Fruit fly (Drosophila melanogaster): ENCODE measurements around the gene CG4686.

Gene CG4686

DNA sequence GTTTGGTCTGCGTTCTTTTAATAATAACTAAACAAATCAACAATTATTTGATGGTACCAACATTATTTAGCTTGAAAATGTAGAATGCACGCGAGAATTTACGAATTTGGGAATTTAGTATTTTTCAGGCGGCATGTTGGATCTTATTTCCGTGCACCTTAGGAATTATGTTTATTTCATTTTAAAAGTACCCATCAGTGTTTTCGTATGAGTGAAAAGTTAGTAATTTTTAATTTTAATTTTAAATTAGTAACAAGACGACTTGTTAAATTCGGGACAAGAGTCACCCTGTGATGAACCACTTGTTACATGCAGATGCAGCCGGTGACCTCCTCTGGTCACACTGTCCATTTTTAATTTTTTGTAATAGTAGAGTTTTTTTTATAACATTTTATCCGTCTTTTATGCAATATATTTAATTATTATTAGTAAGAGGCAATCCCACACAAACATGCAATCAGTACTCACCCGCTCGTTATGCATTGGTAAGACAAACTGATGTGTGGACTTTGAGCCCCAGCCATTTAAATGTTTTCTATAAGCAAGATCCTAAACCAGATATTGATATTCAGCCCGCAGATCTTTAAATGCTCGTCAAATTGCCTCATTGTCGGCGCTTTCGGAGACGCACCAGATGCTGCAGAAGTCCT lies 13.3 kb downstream of the CG4686 start, which contains the start of the genes CG17186 and Arc42:
TSS of gene CG17186 (minus strand) at position 88 of the 650 bp plus-strand sequence.
TSS of gene Arc42 (plus strand) at position 311 of the 650 bp plus-strand sequence.
- TF ChIP-seq Myc (optimal IDR thresholded peaks at IDR 0.05) (no peak), Sin3A (optimal IDR thresholded peaks at IDR 0.05) (no peak), insv (optimal IDR thresholded peaks at IDR 0.05) (no peak), ttk (optimal IDR thresholded peaks at IDR 0.05) (no peak), psq (optimal IDR thresholded peaks at IDR 0.05) (no peak), h (optimal IDR thresholded peaks at IDR 0.05) (no peak)

DNA sequence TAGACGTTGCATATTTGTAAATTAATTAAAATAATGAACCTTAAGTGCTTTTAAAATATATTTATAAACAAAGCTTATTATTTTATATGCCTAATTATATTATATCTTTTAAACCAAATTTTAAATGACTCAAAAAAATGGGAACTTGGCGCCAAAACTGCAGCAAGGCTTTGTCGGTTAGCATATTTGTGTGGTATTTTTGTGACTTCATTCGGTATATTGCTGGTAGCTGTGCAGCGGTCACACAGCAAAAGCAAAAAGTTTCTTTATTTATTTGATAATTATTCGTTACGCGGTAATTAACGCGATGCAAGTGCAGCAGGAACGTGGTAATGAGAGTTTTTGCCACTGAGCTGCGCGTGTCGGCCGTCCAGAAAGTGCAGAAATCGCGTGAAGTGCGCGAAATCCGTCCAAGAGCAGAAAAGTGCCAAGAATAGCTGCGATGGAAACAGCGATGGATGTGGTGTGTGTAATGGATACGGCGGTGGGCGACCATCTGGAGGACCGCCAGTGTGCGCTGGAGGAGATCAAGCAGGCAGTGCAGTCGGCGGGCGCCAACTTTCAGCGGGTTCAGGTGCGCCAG lies 15.3 kb downstream of the CG4686 start, which contains the start of gene Ask1:
TSS of gene Ask1 (plus strand) at position 250 of the 583 bp plus-strand sequence.
- TF ChIP-seq Myc (optimal IDR thresholded peaks at IDR 0.05) (no peak), psq (optimal IDR thresholded peaks at IDR 0.05) (no peak)

DNA sequence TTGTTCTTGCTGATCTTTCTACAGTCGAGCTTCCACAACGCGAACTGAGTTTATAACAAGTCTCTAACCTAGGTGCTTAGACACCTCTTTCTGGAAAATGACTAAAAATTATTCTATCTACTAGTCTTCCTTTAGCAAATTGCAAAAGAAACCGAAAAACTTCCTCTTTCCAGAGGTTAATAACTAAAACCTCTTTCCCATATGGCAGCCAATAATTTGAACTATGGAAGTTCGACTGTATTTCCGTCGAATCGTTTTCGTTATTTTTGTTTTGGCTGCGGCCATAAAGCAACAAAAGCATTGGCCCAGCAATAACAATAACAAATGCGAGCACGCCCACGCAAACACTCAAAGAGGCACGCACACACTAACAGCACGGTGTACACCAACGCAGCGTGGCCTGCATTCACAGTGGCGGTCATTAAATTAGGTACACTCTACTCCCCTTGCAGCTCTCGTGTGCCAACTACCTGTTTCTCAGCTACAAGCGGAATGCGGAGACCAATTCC lies 16.2 kb downstream of the CG4686 start:
- no peak for TF ChIP-seq Sin3A (optimal IDR thresholded peaks at IDR 0.05)
- TF ChIP-seq Myc (optimal IDR thresholded peaks at IDR 0.05) = no peak
- no peak for TF ChIP-seq psq (optimal IDR thresholded peaks at IDR 0.05)
- no peak for TF ChIP-seq ttk (optimal IDR thresholded peaks at IDR 0.05)
- TF ChIP-seq h (optimal IDR thresholded peaks at IDR 0.05) = no peak
- no peak for TF ChIP-seq insv (optimal IDR thresholded peaks at IDR 0.05)

DNA sequence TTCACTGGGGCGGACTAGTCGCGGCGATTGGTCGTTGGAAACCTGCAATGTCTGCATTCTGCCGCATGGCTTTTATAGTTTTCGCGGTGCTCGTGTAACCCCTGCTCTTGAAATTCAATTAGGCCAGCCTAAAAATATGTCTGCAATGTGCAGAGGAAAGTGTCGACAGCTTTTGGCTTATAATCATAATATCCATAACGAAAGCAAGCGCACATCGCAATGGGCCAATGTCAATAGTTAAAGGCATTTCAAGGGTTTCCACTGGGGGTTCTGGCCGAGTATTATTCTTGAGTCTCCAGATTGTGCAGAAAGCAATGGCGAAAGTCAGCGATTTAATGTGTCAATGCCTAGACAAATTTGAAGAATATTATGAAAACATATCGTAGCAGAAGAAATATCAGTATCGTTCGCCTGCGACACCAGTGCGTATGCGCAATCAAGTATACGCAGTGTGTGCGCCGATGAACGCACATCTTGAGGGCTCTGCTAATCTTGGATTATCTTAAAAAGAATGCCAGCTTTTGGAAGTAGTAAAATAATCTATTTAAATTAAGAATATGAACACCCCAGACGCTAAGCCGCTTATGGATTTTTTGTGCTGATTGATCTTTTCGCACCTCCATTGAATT lies 24.0 kb downstream of the CG4686 start, which contains the start of gene ninaE:
TSS of gene ninaE (minus strand) at position 51 of the 629 bp plus-strand sequence.
- no peak for TF ChIP-seq Sin3A (optimal IDR thresholded peaks at IDR 0.05)
- TF ChIP-seq ttk (optimal IDR thresholded peaks at IDR 0.05) = no peak
- no peak for TF ChIP-seq Myc (optimal IDR thresholded peaks at IDR 0.05)
- TF ChIP-seq h (optimal IDR thresholded peaks at IDR 0.05) = no peak
- TF ChIP-seq insv (optimal IDR thresholded peaks at IDR 0.05) = no peak
- TF ChIP-seq psq (optimal IDR thresholded peaks at IDR 0.05) = no peak

DNA sequence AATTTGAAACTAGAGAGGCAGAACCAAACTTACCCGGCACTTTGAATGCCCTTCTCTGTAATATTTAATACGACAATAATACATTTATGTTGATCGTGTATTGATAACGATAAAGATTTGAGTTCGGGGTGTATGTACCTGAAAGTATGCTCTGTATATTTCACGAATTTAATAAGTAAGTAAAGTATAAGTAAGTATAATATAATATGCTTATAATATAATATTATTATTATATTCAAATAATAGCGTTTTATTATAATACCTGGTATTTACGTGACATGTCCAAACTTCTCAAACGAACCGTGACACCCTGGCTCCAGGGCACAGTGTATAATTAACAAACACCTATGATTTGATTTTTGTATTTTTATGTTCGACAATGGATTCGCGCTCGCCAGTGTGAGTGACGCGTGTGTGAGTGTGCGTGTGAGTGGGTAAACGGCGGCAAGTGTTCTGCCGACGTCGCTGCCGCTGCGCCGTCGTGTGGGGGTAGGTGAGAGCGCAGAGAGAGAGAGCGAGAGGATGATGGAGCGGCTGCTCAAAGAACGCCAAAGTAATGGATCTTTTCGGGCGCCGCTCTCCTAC lies 25.4 kb downstream of the CG4686 start:
- no peak for TF ChIP-seq psq (optimal IDR thresholded peaks at IDR 0.05)
- no peak for TF ChIP-seq ttk (optimal IDR thresholded peaks at IDR 0.05)
- TF ChIP-seq insv (optimal IDR thresholded peaks at IDR 0.05) = no peak
- TF ChIP-seq Myc (optimal IDR thresholded peaks at IDR 0.05) = no peak
- TF ChIP-seq Sin3A (optimal IDR thresholded peaks at IDR 0.05) = no peak
- TF ChIP-seq h (optimal IDR thresholded peaks at IDR 0.05) = no peak

DNA sequence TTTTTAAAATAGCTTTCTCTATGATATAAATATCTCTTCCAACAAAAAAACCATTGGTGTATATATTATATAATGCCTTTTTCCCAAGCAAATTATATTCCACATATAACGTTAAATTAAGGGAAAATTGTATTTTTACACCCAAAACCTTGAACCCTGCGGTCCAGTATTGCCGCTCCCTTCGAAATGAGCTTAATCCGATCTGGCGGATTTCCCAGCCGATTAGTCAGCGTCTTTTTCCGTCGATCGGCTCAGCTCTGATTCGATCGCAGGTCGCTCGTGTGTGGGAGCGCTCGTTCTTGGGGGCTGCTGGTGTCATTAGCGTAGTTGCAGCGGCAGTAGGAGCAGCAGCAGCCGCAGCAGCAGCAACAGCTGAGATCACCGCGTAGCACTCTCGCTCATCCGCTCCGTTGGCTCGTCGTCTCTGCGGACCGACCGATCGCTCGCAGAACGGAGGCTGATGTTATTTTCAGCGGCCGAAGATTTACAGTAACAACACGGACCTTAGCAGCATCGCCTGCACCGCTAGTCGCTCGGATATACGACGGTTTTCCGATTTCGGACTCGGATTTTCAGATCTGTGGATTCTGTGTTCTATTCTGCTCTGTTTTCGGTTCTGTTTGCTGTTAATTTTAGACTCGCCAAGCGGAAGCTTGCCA lies 26.2 kb downstream of the CG4686 start, which contains the start of gene CG4733:
TSS of gene CG4733 (plus strand) at position 350 of the 659 bp plus-strand sequence.
- TF ChIP-seq Sin3A (optimal IDR thresholded peaks at IDR 0.05) = no peak
- no peak for TF ChIP-seq h (optimal IDR thresholded peaks at IDR 0.05)
- TF ChIP-seq insv (optimal IDR thresholded peaks at IDR 0.05) = no peak
- no peak for TF ChIP-seq ttk (optimal IDR thresholded peaks at IDR 0.05)
- no peak for TF ChIP-seq Myc (optimal IDR thresholded peaks at IDR 0.05)
- no peak for TF ChIP-seq psq (optimal IDR thresholded peaks at IDR 0.05)

DNA sequence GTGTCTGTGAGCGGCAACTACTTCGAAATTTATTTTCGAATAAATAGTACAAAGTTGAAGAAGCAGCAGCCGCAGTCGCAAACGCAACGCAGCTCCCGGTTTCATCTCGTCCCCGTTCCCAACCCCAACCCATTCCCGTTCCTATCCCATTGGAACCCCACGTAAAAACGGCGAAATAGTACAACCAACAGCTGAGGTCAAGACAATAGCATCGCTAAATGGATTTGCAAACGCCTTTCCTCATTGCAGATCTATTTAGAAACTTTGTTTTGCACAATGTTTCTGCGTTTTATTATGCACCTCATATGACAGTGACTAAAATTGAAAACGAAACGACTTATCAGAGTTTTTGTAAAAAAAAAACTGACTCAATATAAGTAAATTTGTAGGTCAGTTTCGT lies 27.1 kb downstream of the CG4686 start:
- TF ChIP-seq h (optimal IDR thresholded peaks at IDR 0.05) (no peak), insv (optimal IDR thresholded peaks at IDR 0.05) (no peak), psq (optimal IDR thresholded peaks at IDR 0.05) (no peak), ttk (optimal IDR thresholded peaks at IDR 0.05) (no peak), Sin3A (optimal IDR thresholded peaks at IDR 0.05) (no peak), Myc (optimal IDR thresholded peaks at IDR 0.05) (no peak)

DNA sequence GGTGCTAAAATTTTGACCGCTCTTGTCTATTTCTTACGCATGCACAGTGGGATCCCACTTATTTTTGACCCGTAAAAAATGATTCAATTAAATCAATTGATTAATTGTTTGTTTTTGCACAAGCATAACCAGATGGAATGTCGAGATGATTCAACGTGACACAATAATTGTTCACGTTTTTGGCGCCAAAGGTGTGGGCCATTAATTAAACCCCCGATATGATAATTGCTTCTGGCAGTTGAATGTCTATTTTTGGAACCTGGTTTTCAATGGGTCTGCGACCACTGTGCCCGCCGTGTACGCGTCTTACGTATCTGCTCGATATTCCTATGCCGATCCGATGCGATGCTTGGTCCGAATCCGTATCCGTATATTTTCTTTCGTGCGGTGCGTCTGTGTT lies 27.8 kb downstream of the CG4686 start:
- TF ChIP-seq ttk (optimal IDR thresholded peaks at IDR 0.05) (no peak), h (optimal IDR thresholded peaks at IDR 0.05) (no peak), Myc (optimal IDR thresholded peaks at IDR 0.05) (no peak), Sin3A (optimal IDR thresholded peaks at IDR 0.05) (no peak), insv (optimal IDR thresholded peaks at IDR 0.05) (no peak)

DNA sequence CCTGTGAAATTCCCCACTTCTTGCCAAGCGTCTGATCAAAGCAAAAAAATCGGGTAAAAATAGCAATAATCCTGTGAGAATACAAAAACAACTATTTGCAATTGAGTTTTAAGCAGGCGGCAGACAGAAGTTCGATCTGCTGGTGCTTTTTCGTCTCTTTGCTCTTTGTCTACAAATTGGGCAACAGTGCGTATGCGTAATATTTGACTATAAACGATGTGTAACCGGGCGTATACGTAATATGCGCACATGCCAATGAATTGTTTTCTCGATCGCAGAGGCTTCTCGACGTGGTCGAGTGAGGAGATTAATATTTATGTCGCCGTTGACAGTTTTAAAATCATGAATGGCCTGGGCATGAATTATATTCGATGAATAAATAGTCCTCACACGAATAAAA lies 31.0 kb downstream of the CG4686 start:
- no peak for TF ChIP-seq psq (optimal IDR thresholded peaks at IDR 0.05)
- no peak for TF ChIP-seq ttk (optimal IDR thresholded peaks at IDR 0.05)
- TF ChIP-seq h (optimal IDR thresholded peaks at IDR 0.05) = no peak
- TF ChIP-seq Myc (optimal IDR thresholded peaks at IDR 0.05) = no peak
- no peak for TF ChIP-seq insv (optimal IDR thresholded peaks at IDR 0.05)
- TF ChIP-seq Sin3A (optimal IDR thresholded peaks at IDR 0.05) = no peak

DNA sequence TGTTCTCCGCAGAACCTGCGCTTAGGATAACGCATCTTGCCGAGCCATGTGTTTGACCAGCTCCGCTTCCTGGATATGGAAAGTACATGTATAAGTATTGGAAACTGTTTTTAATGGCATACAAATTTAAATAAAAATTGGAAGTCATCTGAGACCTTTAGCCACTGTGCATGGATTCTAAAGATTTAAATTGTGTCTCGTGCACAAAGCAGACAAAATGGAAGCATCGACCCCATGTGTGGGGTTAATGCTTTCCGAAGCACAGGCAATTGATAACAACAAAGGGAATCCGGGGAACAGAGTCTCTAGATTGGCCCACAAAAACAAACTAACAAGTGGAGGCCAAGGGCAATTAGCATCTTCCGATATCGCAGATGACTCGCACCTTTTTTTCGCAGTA lies 37.4 kb downstream of the CG4686 start:
- no peak for TF ChIP-seq Myc (optimal IDR thresholded peaks at IDR 0.05)
- TF ChIP-seq psq (optimal IDR thresholded peaks at IDR 0.05) = no peak
- TF ChIP-seq h (optimal IDR thresholded peaks at IDR 0.05) = no peak
- TF ChIP-seq ttk (optimal IDR thresholded peaks at IDR 0.05) = no peak
- no peak for TF ChIP-seq insv (optimal IDR thresholded peaks at IDR 0.05)

DNA sequence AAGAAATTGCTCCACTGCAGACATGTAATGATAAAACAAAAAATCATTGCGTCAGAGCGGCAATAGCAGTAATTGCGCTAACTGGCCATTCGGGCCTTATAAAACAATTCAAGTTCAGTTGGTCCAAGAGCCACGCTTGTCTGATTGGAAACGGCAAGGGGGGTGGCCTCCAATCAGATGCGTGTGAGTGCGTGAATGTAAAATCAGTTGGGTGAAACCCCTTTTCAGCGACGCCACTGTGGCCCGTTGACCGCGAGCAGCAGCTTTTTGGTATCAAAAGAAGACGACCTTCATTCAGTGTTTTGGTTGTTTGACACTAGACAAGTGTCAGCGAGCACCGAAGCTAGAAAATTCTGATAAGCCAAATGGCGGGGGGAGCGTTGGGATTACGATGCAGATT lies 38.0 kb downstream of the CG4686 start:
- TF ChIP-seq ttk (optimal IDR thresholded peaks at IDR 0.05) (no peak), Myc (optimal IDR thresholded peaks at IDR 0.05) (no peak), Sin3A (optimal IDR thresholded peaks at IDR 0.05) (no peak), h (optimal IDR thresholded peaks at IDR 0.05) (no peak), insv (optimal IDR thresholded peaks at IDR 0.05) (no peak), psq (optimal IDR thresholded peaks at IDR 0.05) (no peak)

Data from Kc167 (cell line).